Worm (Caenorhabditis elegans) whole organism, L1 larva: Measurements from ENCODE around the gene Y7A5A.20.

ENCODE experiments used
- C04F5.9 ChIP-seq: sonication (generic microtip); optimal IDR thresholded peaks from 2 replicates; lab custom pipeline; 2016; ENCODE audit warnings: missing genetic modification characterization, missing compliant biosample characterization
- C34B4.2 ChIP-seq: sonication (generic microtip); optimal IDR thresholded peaks from 2 replicates; lab custom pipeline; 2017; ENCODE audit warnings: mild to moderate bottlenecking, missing genetic modification characterization, missing compliant biosample characterization
- F16B12.6 ChIP-seq: fragments of 150-350 bp; optimal IDR thresholded peaks from 2 replicates; lab custom pipeline; 2014; ENCODE audit warnings: missing biosample characterization, missing genetic modification characterization
- Y116A8C.19 ChIP-seq: sonication (generic microtip); optimal IDR thresholded peaks from 2 replicates; lab custom pipeline; 2016; ENCODE audit warnings: missing compliant biosample characterization, missing genetic modification characterization, borderline replicate concordance
- aly-2 ChIP-seq: fragments of 150-350 bp; optimal IDR thresholded peaks from 2 replicates; lab custom pipeline; 2014; ENCODE audit warnings: missing biosample characterization, missing genetic modification characterization
- ama-1 ChIP-seq: fragments of 150-350 bp; optimal IDR thresholded peaks from 2 replicates; lab custom pipeline; 2014
- ceh-63 ChIP-seq: fragments of 200-800 bp; sonication (Bioruptor generic); optimal IDR thresholded peaks from 2 replicates; lab custom pipeline; 2018; ENCODE audit warnings: mild to moderate bottlenecking, missing genetic modification characterization, missing compliant biosample characterization
- ceh-8 ChIP-seq: fragments of 200-800 bp; sonication (Bioruptor generic); optimal IDR thresholded peaks from 2 replicates; lab custom pipeline; 2018; ENCODE audit warnings: mild to moderate bottlenecking, missing genetic modification characterization, moderate library complexity, missing compliant biosample characterization
- ceh-90 ChIP-seq: sonication (generic microtip); optimal IDR thresholded peaks from 2 replicates; lab custom pipeline; 2016; ENCODE audit warnings: missing genetic modification characterization, missing compliant biosample characterization
- dpl-1 ChIP-seq, 3 experiments: fragments of 150-350 bp in 2 of 3; sonication (generic microtip) in 1 of 3; optimal IDR thresholded peaks; 2 replicates each; lab custom pipeline; 2014 to 2017; ENCODE audit warnings: missing biosample characterization in 3 of 3, missing genetic modification characterization in 3 of 3, missing genetic modification reagents in 3 of 3
- efl-1 ChIP-seq, 4 experiments: fragments of 150-350 bp; optimal IDR thresholded peaks in 3 of 4; peaks in 1 of 4; 1 replicate in 1 of 4; 2 replicates in 3 of 4; lab custom pipeline; 2014; ENCODE audit warnings: missing biosample characterization in 2 of 4, missing genetic modification characterization in 2 of 4, missing genetic modification reagents in 2 of 4
- egl-27 ChIP-seq, 2 experiments: fragments of 150-350 bp in 1 of 2; sonication (generic microtip); optimal IDR thresholded peaks; 3 replicates each; lab custom pipeline; 2017 to 2018; ENCODE audit warnings: missing biosample characterization in 2 of 2, missing genetic modification characterization in 2 of 2, missing genetic modification reagents in 2 of 2
- ets-5 ChIP-seq: fragments of 200-800 bp; sonication (Bioruptor generic); IDR thresholded peaks from 2 replicates; pipeline ENCODE4 v1.3.6; 2022; ENCODE audit warnings: missing genetic modification characterization, missing compliant biosample characterization
- fkh-10 ChIP-seq: sonication (generic microtip); optimal IDR thresholded peaks from 2 replicates; lab custom pipeline; 2017; ENCODE audit warnings: missing biosample characterization, missing genetic modification reagents, missing genetic modification characterization
- fkh-8 ChIP-seq: sonication (generic microtip); optimal IDR thresholded peaks from 2 replicates; lab custom pipeline; 2016; ENCODE audit warnings: mild to moderate bottlenecking, missing genetic modification characterization, missing compliant biosample characterization
- grh-1 ChIP-seq: fragments of 200-800 bp; sonication (Bioruptor generic); IDR thresholded peaks from 2 replicates; pipeline ENCODE4 v1.3.6; 2022; ENCODE audit warnings: missing genetic modification reagents, missing genetic modification characterization, missing compliant biosample characterization
- hlh-17 ChIP-seq: fragments of 200-800 bp; sonication (Bioruptor generic); optimal IDR thresholded peaks from 2 replicates; lab custom pipeline; 2018; ENCODE audit warnings: missing genetic modification characterization, mild to moderate bottlenecking, missing compliant biosample characterization, moderate library complexity, borderline replicate concordance
- hpl-2 ChIP-seq: fragments of 150-350 bp; optimal IDR thresholded peaks from 2 replicates; lab custom pipeline; 2014; ENCODE audit warnings: missing biosample characterization, missing genetic modification reagents, missing genetic modification characterization
- irx-1 ChIP-seq: sonication (generic microtip); optimal IDR thresholded peaks from 2 replicates; lab custom pipeline; 2016; ENCODE audit warnings: missing genetic modification characterization, missing compliant biosample characterization
- jun-1 ChIP-seq: fragments of 150-350 bp; optimal IDR thresholded peaks from 2 replicates; lab custom pipeline; 2014; ENCODE audit warnings: missing biosample characterization, missing genetic modification reagents, missing genetic modification characterization
- lin-13 ChIP-seq: fragments of 150-350 bp; optimal IDR thresholded peaks from 2 replicates; lab custom pipeline; 2014; ENCODE audit warnings: missing biosample characterization, missing genetic modification reagents, missing genetic modification characterization
- lin-14 ChIP-seq: fragments of 200-800 bp; sonication (Bioruptor generic); optimal IDR thresholded peaks from 2 replicates; lab custom pipeline; 2018; ENCODE audit warnings: mild to moderate bottlenecking, missing genetic modification characterization, moderate library complexity, missing compliant biosample characterization
- lin-15B ChIP-seq: fragments of 150-350 bp; sonication (generic microtip); optimal IDR thresholded peaks from 3 replicates; lab custom pipeline; 2014; ENCODE audit warnings: missing biosample characterization, missing genetic modification characterization
- lin-35 ChIP-seq, 2 experiments: fragments of 150-350 bp; optimal IDR thresholded peaks; 2 replicates each; lab custom pipeline; 2014; ENCODE audit warnings: missing biosample characterization in 2 of 2, missing genetic modification characterization in 2 of 2, missing genetic modification reagents in 2 of 2
- lsy-2 ChIP-seq, 2 experiments: fragments of 150-350 bp; optimal IDR thresholded peaks; 2 replicates each; lab custom pipeline; 2014; ENCODE audit warnings: missing biosample characterization in 2 of 2, missing genetic modification characterization in 2 of 2
- mdl-1 ChIP-seq, 2 experiments: fragments of 150-350 bp; optimal IDR thresholded peaks; 2 replicates each; lab custom pipeline; 2014 to 2017; ENCODE audit warnings: missing biosample characterization in 2 of 2, missing genetic modification characterization in 2 of 2, inconsistent platforms in 1 of 2
- mep-1 ChIP-seq: fragments of 150-350 bp; optimal IDR thresholded peaks from 2 replicates; lab custom pipeline; 2014; ENCODE audit warnings: missing biosample characterization, missing genetic modification characterization
- nhr-11 ChIP-seq: fragments of 150-350 bp; optimal IDR thresholded peaks from 2 replicates; lab custom pipeline; 2014; ENCODE audit warnings: missing biosample characterization, missing genetic modification characterization
- nhr-12 ChIP-seq: sonication (generic microtip); optimal IDR thresholded peaks from 2 replicates; lab custom pipeline; 2017; ENCODE audit warnings: missing biosample characterization, missing genetic modification characterization
- nhr-19 ChIP-seq: fragments of 200-800 bp; sonication (Bioruptor generic); conservative IDR thresholded peaks from 2 replicates; pipeline ENCODE4 v1.3.6; 2022; ENCODE audit warnings: missing genetic modification characterization, missing compliant biosample characterization
- nhr-71 ChIP-seq: sonication (generic microtip); optimal IDR thresholded peaks from 2 replicates; lab custom pipeline; 2016; ENCODE audit warnings: mild to moderate bottlenecking, missing genetic modification characterization, moderate library complexity, missing compliant biosample characterization
- nhr-76 ChIP-seq: sonication (generic microtip); optimal IDR thresholded peaks from 2 replicates; lab custom pipeline; 2017; ENCODE audit warnings: missing biosample characterization, missing genetic modification characterization
- nhr-84 ChIP-seq: sonication (generic microtip); optimal IDR thresholded peaks from 2 replicates; lab custom pipeline; 2017; ENCODE audit warnings: missing biosample characterization, missing genetic modification characterization
- nhr-85 ChIP-seq: sonication (generic microtip); peaks from one replicate; lab custom pipeline; 2016; ENCODE audit warnings: missing genetic modification characterization, inconsistent platforms, missing compliant biosample characterization
- nhr-90 ChIP-seq: sonication (generic microtip); optimal IDR thresholded peaks from 2 replicates; lab custom pipeline; 2016; ENCODE audit warnings: mild to moderate bottlenecking, missing genetic modification characterization, missing compliant biosample characterization; ENCODE audit not compliant: poor library complexity
- pax-3 ChIP-seq: fragments of 200-800 bp; sonication (Bioruptor generic); optimal IDR thresholded peaks from 2 replicates; lab custom pipeline; 2018; ENCODE audit warnings: mild to moderate bottlenecking, missing genetic modification characterization, moderate library complexity, missing compliant biosample characterization
- pqm-1 ChIP-seq: sonication (generic microtip); optimal IDR thresholded peaks from 3 replicates; lab custom pipeline; 2017; ENCODE audit warnings: missing biosample characterization, missing genetic modification characterization
- snu-23 ChIP-seq: sonication (generic microtip); optimal IDR thresholded peaks from 2 replicates; lab custom pipeline; 2016; ENCODE audit warnings: missing genetic modification characterization, missing compliant biosample characterization
- swsn-7 ChIP-seq: sonication (generic microtip); optimal IDR thresholded peaks from 2 replicates; lab custom pipeline; 2016; ENCODE audit warnings: missing genetic modification characterization, missing compliant biosample characterization
- tlp-1 ChIP-seq: fragments of 150-350 bp; optimal IDR thresholded peaks from 2 replicates; lab custom pipeline; 2014; ENCODE audit warnings: missing biosample characterization, missing genetic modification characterization
- unc-130 ChIP-seq: fragments of 150-350 bp; optimal IDR thresholded peaks from 2 replicates; lab custom pipeline; 2017; ENCODE audit warnings: missing biosample characterization, missing genetic modification characterization, inconsistent platforms
- unc-30 ChIP-seq: sonication (generic microtip); optimal IDR thresholded peaks from 2 replicates; lab custom pipeline; 2017; ENCODE audit warnings: missing biosample characterization, missing genetic modification characterization
- unc-62 ChIP-seq: fragments of 150-350 bp; optimal IDR thresholded peaks from 2 replicates; lab custom pipeline; 2014; ENCODE audit warnings: missing biosample characterization, missing genetic modification reagents, missing genetic modification characterization
- unc-86 ChIP-seq: sonication (generic microtip); optimal IDR thresholded peaks from 2 replicates; lab custom pipeline; 2016; ENCODE audit warnings: missing genetic modification characterization, missing compliant biosample characterization
- unc-98 ChIP-seq: fragments of 200-800 bp; sonication (Bioruptor generic); IDR thresholded peaks from 2 replicates; pipeline ENCODE4 v1.3.6; 2022; ENCODE audit warnings: missing genetic modification characterization, missing compliant biosample characterization
- vab-15 ChIP-seq: sonication (generic microtip); optimal IDR thresholded peaks from 2 replicates; lab custom pipeline; 2017; ENCODE audit warnings: missing genotype, mild to moderate bottlenecking, missing genetic modification characterization, missing compliant biosample characterization
- xbp-1 ChIP-seq: sonication (generic microtip); optimal IDR thresholded peaks from 2 replicates; lab custom pipeline; 2016; ENCODE audit warnings: missing genetic modification characterization, missing compliant biosample characterization
- zag-1 ChIP-seq: fragments of 150-350 bp; optimal IDR thresholded peaks from 2 replicates; lab custom pipeline; 2014; ENCODE audit warnings: missing biosample characterization, missing genetic modification characterization
- zip-4 ChIP-seq: fragments of 200-800 bp; sonication (Bioruptor generic); optimal IDR thresholded peaks from 2 replicates; lab custom pipeline; 2018; ENCODE audit warnings: mild to moderate bottlenecking, missing genetic modification characterization, moderate library complexity, missing compliant biosample characterization

The Y7A5A.20 gene

ce11 chrX:15847543-15848087 is 19.5 kb downstream of the Y7A5A.20 start, which contains the start of gene F59F4.3 (continued):
- TF ChIP-seq F16B12.6 (no peak), lin-13 (GFP tag; lab: Kevin White, UChicago) (no peak), mdl-1 (tag; optimal IDR thresholded peaks at IDR 0.05; lab: Kevin White, UChicago) (no peak), zag-1 (tag; lab: Kevin White, UChicago) (no peak), lin-35 (GFP tag; optimal IDR thresholded peaks at IDR 0.05; lab: Kevin White, UChicago) (peak in 1 of 2 experiments; percentile 29), unc-86 (tag; lab: Kevin White, UChicago) (no peak), lin-15B (no peak), ceh-8 (GFP tag; lab: Kevin White, UChicago) (no peak), irx-1 (tag; lab: Kevin White, UChicago) (no peak), ceh-90 (tag; lab: Kevin White, UChicago) (no peak), Y116A8C.19 (tag; lab: Kevin White, UChicago) (no peak), C34B4.2 (tag; lab: Kevin White, UChicago) (no peak), C04F5.9 (no peak), unc-30 (tag; lab: Kevin White, UChicago) (no peak), swsn-7 (tag; lab: Kevin White, UChicago) (no peak), efl-1 (optimal IDR thresholded peaks at IDR 0.05; lab: Kevin White, UChicago) (no peak), efl-1 (GFP tag; optimal IDR thresholded peaks at IDR 0.05 in 1 of 2; lab: Kevin White, UChicago) (peak in 1 of 2 experiments; percentile 41), nhr-76 (no peak), fkh-8 (tag; lab: Kevin White, UChicago) (no peak), nhr-11 (tag; lab: Kevin White, UChicago) (no peak), nhr-71 (tag; lab: Kevin White, UChicago) (peak; percentile 8), zip-4 (GFP tag; lab: Kevin White, UChicago) (no peak), fkh-10 (GFP tag; lab: Kevin White, UChicago) (no peak), unc-62 (GFP tag; lab: Kevin White, UChicago) (no peak), pax-3 (no peak), unc-130 (no peak), lsy-2 (tag; optimal IDR thresholded peaks at IDR 0.05; lab: Kevin White, UChicago) (peak in 1 of 2 experiments; percentile 38), nhr-90 (no peak), pqm-1 (tag; lab: Kevin White, UChicago) (no peak)

DNA sequence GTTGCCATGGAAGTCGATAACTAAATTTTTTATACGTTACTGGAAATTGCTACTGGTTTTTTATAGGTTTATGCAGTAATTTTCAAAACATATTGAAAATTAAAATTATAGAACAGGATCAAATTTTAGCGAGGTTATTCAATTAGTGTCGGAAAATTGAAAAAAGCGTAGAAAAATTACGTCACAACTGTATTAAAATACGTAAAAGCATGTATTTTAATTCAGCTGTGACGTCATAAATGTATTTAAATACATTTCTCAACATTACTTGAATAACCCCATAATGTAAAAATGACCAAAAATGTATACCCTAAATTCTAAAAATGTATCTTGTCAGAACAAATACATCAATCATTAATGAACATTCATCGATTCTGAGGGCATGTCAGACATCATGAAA is 20.7 kb downstream of the Y7A5A.20 start:
- TF ChIP-seq nhr-19 (GFP tag; lab: Robert Waterston, UW) (no peak), ceh-63 (GFP tag; lab: Kevin White, UChicago) (no peak), hlh-17 (GFP tag; lab: Kevin White, UChicago) (no peak)

DNA sequence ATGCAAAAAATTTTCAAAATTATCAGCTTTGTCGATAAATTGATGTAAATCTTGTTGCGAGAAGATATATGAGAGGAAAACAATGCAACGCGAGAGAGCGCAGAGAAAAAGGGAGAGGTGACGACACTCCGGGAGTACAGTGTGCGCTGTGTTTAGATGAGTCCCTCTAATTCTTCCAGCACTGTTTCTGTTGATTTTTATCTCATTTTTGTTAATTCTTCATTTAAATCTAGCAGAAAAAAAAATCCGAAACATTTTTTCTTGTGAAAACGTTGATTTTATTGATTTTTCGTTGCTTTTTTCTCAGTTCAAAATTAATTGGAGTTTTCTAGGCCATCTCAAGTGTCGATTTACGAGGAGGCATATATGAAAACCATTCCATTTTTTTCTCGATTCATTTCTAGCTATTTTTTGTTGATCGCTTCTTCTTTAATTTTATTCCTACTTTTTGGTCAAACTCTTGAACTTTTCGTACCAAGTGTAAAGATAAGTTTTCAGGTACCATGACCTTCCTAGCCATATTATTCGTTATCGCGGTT is 21.3 kb downstream of the Y7A5A.20 start, which contains the start of gene acl-1:
Gene acl-1 (plus strand): TSS at position 489 of the 539 bp plus-strand sequence.
- TF ChIP-seq C34B4.2 (tag; lab: Kevin White, UChicago): no peak
- peak; percentile 33 for TF ChIP-seq aly-2 (tag; lab: Kevin White, UChicago)
- no peak for TF ChIP-seq hpl-2
- peak; percentile 95 for TF ChIP-seq snu-23
- peak; percentile 51 for TF ChIP-seq jun-1
- peak; percentile 90 for TF ChIP-seq xbp-1 (tag; lab: Kevin White, UChicago)
- peak; percentile 1 for TF ChIP-seq unc-130
- TF ChIP-seq lin-14: peak; percentile 92
- peak; percentile 50 to 61 (median 58) for TF ChIP-seq dpl-1 (GFP tag; optimal IDR thresholded peaks at IDR 0.05; lab: Kevin White, UChicago)
- peak; percentile 32; the same call in 1 of the 2 replicates for TF ChIP-seq unc-98 (GFP tag; lab: Robert Waterston, UW)
- TF ChIP-seq vab-15 (tag; lab: Kevin White, UChicago): peak; percentile 71
- TF ChIP-seq lin-13 (GFP tag; lab: Kevin White, UChicago): peak; percentile 56
- peak; percentile 95 for TF ChIP-seq irx-1 (tag; lab: Kevin White, UChicago)
- TF ChIP-seq mep-1 (tag; lab: Kevin White, UChicago): peak; percentile 77
- TF ChIP-seq nhr-85 (tag; lab: Kevin White, UChicago): peak; percentile 96
- peak; percentile 51 for TF ChIP-seq ceh-8 (GFP tag; lab: Kevin White, UChicago)
- no peak for TF ChIP-seq ets-5 (GFP tag; lab: Robert Waterston, UW)
- no peak for TF ChIP-seq unc-30 (tag; lab: Kevin White, UChicago)
- no peak for TF ChIP-seq nhr-84 (tag; lab: Kevin White, UChicago)
- no peak for TF ChIP-seq egl-27 (tag; optimal IDR thresholded peaks at IDR 0.05; lab: Kevin White, UChicago)
- TF ChIP-seq grh-1 (GFP tag; lab: Robert Waterston, UW): peak; percentile 82
- no peak for TF ChIP-seq nhr-12 (tag; lab: Kevin White, UChicago)
- peak; percentile 95 for TF ChIP-seq nhr-71 (tag; lab: Kevin White, UChicago)
- no peak for TF ChIP-seq ama-1 (lab: Kevin White, UChicago)
- TF ChIP-seq tlp-1 (tag; lab: Kevin White, UChicago): no peak
